Worm (Caenorhabditis elegans) whole organism, L4 larva: ENCODE data around the gene dnpp-1.

Source experiments
- F44E2.7 ChIP-seq: fragments of 200-800 bp; sonication (Bioruptor generic); IDR thresholded peaks from 2 replicates; pipeline ENCODE4 v2.1.2; 2022; ENCODE audit warnings: missing genetic modification characterization, missing compliant biosample characterization
- F49E8.2 ChIP-seq: sonication (generic microtip); optimal IDR thresholded peaks from 2 replicates; lab custom pipeline; 2016; ENCODE audit warnings: missing compliant biosample characterization, mild to moderate bottlenecking, missing genetic modification characterization, borderline replicate concordance
- R02D3.7 ChIP-seq: fragments of 150-350 bp; sonication (generic microtip); optimal IDR thresholded peaks from 3 replicates; lab custom pipeline; 2014; ENCODE audit warnings: missing biosample characterization, missing genetic modification characterization
- Y48G9A.11 ChIP-seq: fragments of 200-800 bp; sonication (Bioruptor generic); IDR thresholded peaks from 2 replicates; pipeline ENCODE4 v1.3.6; 2022; ENCODE audit warnings: missing genetic modification reagents, missing genetic modification characterization, missing compliant biosample characterization
- Y75B8A.6 ChIP-seq: fragments of 200-800 bp; sonication (Bioruptor generic); IDR thresholded peaks from 2 replicates; pipeline ENCODE4 v1.3.6; 2022; ENCODE audit warnings: missing genetic modification reagents, missing genetic modification characterization, missing compliant biosample characterization
- ZK337.2 ChIP-seq: fragments of 200-800 bp; sonication (Bioruptor generic); IDR thresholded peaks from 2 replicates; pipeline ENCODE4 v1.3.6; 2022; ENCODE audit warnings: missing genetic modification reagents, missing genetic modification characterization, missing compliant biosample characterization
- ZK546.5 ChIP-seq, 2 experiments: sonication (generic microtip); optimal IDR thresholded peaks; 2 replicates each; lab custom pipeline; 2017; ENCODE audit warnings: missing biosample characterization in 2 of 2, missing genetic modification characterization in 2 of 2
- aha-1 ChIP-seq: fragments of 150-350 bp; peaks from one replicate; lab custom pipeline; 2014; ENCODE audit warnings: missing biosample characterization, missing genetic modification characterization
- ceh-20 ChIP-seq: fragments of 200-800 bp; sonication (Bioruptor generic); IDR thresholded peaks from 2 replicates; pipeline ENCODE4 v1.3.6; 2022; ENCODE audit warnings: missing genetic modification reagents, missing genetic modification characterization, missing compliant biosample characterization
- ceh-32 ChIP-seq: sonication (generic microtip); optimal IDR thresholded peaks from 2 replicates; lab custom pipeline; 2016; ENCODE audit warnings: mild to moderate bottlenecking, missing genetic modification characterization, missing compliant biosample characterization; ENCODE audit not compliant: poor library complexity
- ceh-82 ChIP-seq: sonication (generic microtip); optimal IDR thresholded peaks from 2 replicates; lab custom pipeline; 2017; ENCODE audit warnings: missing biosample characterization, missing genetic modification characterization
- ctbp-1 ChIP-seq: fragments of 200-800 bp; sonication (Bioruptor generic); IDR thresholded peaks from 2 replicates; pipeline ENCODE4 v1.3.6; 2022; ENCODE audit warnings: missing genetic modification reagents, missing genetic modification characterization, missing compliant biosample characterization
- dmd-8 ChIP-seq: fragments of 200-800 bp; sonication (Bioruptor generic); IDR thresholded peaks from 2 replicates; pipeline ENCODE4 v1.3.6; 2022; ENCODE audit warnings: missing genetic modification characterization, missing compliant biosample characterization
- dmd-9 ChIP-seq: fragments of 200-800 bp; sonication (Bioruptor generic); IDR thresholded peaks from 2 replicates; pipeline ENCODE4 v1.3.6; 2022; ENCODE audit warnings: missing genetic modification reagents, missing genetic modification characterization, missing compliant biosample characterization
- duxl-1 ChIP-seq: sonication (generic microtip); optimal IDR thresholded peaks from 2 replicates; lab custom pipeline; 2016; ENCODE audit warnings: mild to moderate bottlenecking, missing genetic modification characterization, moderate library complexity, missing compliant biosample characterization; ENCODE audit not compliant: poor library complexity
- dve-1 ChIP-seq: sonication (generic microtip); optimal IDR thresholded peaks from 2 replicates; lab custom pipeline; 2017; ENCODE audit warnings: antibody characterized with exemption, mild to moderate bottlenecking, missing genetic modification characterization, missing compliant biosample characterization; ENCODE audit not compliant: insufficient read depth
- egl-43 ChIP-seq: fragments of 200-800 bp; sonication (Bioruptor generic); IDR thresholded peaks from 2 replicates; pipeline ENCODE4 v1.3.6; 2022; ENCODE audit warnings: missing genetic modification reagents, missing genetic modification characterization, missing compliant biosample characterization
- fkh-10 ChIP-seq: fragments of 150-350 bp; optimal IDR thresholded peaks from 2 replicates; lab custom pipeline; 2014; ENCODE audit warnings: missing biosample characterization, missing genetic modification reagents, missing genetic modification characterization
- hif-1 ChIP-seq, 2 experiments: sonication (generic microtip); optimal IDR thresholded peaks; 2 replicates each; lab custom pipeline; 2016 to 2017; ENCODE audit warnings: missing compliant biosample characterization in 2 of 2, missing genetic modification characterization in 2 of 2, missing genetic modification reagents in 2 of 2, missing genotype in 2 of 2, mild to moderate bottlenecking in 1 of 2
- hlh-11 ChIP-seq: fragments of 200-800 bp; sonication (Bioruptor generic); optimal IDR thresholded peaks from 2 replicates; lab custom pipeline; 2018; ENCODE audit warnings: mild to moderate bottlenecking, missing genetic modification characterization, missing compliant biosample characterization
- hlh-30 ChIP-seq: sonication (generic microtip); optimal IDR thresholded peaks from 2 replicates; lab custom pipeline; 2017; ENCODE audit warnings: antibody characterized with exemption, mild to moderate bottlenecking, missing genetic modification characterization, missing compliant biosample characterization; ENCODE audit not compliant: insufficient read depth
- jun-1 ChIP-seq: fragments of 150-350 bp; optimal IDR thresholded peaks from 2 replicates; lab custom pipeline; 2014; ENCODE audit warnings: missing biosample characterization, missing genetic modification reagents, missing genetic modification characterization
- lim-7 ChIP-seq: fragments of 200-800 bp; sonication (Bioruptor generic); IDR thresholded peaks from 2 replicates; pipeline ENCODE4 v1.3.6; 2022; ENCODE audit warnings: missing genetic modification characterization, missing compliant biosample characterization
- lin-29 ChIP-seq: fragments of 200-800 bp; sonication (Bioruptor generic); IDR thresholded peaks from 2 replicates; pipeline ENCODE4 v1.3.6; 2022; ENCODE audit warnings: missing genetic modification reagents, missing genetic modification characterization, missing compliant biosample characterization
- lin-38 ChIP-seq: fragments of 200-800 bp; sonication (Bioruptor generic); IDR thresholded peaks from 2 replicates; pipeline ENCODE4 v1.3.6; 2022; ENCODE audit warnings: missing genetic modification reagents, missing genetic modification characterization, missing compliant biosample characterization
- lin-39 ChIP-seq: fragments of 150-350 bp; optimal IDR thresholded peaks from 2 replicates; lab custom pipeline; 2014; ENCODE audit warnings: missing biosample characterization, missing genetic modification reagents, missing genetic modification characterization
- madf-5 ChIP-seq, 2 experiments: fragments of 200-800 bp; sonication (Bioruptor generic); IDR thresholded peaks; 2 replicates each; pipeline ENCODE4 v1.3.6; 2022; ENCODE audit warnings: missing compliant biosample characterization in 2 of 2, missing genetic modification characterization in 2 of 2
- mdt-29 ChIP-seq: fragments of 200-800 bp; sonication (Bioruptor generic); IDR thresholded peaks from 2 replicates; pipeline ENCODE4 v1.3.6; 2022; ENCODE audit warnings: missing genetic modification reagents, missing genetic modification characterization, missing compliant biosample characterization
- mes-2 ChIP-seq: sonication (generic microtip); optimal IDR thresholded peaks from 2 replicates; lab custom pipeline; 2016; ENCODE audit warnings: missing genotype, mild to moderate bottlenecking, missing genetic modification characterization, missing compliant biosample characterization; ENCODE audit not compliant: poor library complexity, severe bottlenecking
- mxl-2 ChIP-seq: fragments of 200-800 bp; sonication (Bioruptor generic); conservative IDR thresholded peaks from 2 replicates; pipeline ENCODE4 v1.3.6; 2022; ENCODE audit warnings: missing genetic modification reagents, missing genetic modification characterization, missing compliant biosample characterization
- nhr-102 ChIP-seq: sonication (generic microtip); optimal IDR thresholded peaks from 2 replicates; lab custom pipeline; 2016; ENCODE audit warnings: mild to moderate bottlenecking, missing genetic modification characterization, moderate library complexity, missing compliant biosample characterization
- nhr-28 ChIP-seq: fragments of 150-350 bp; optimal IDR thresholded peaks from 2 replicates; lab custom pipeline; 2014; ENCODE audit warnings: missing biosample characterization, missing genetic modification characterization
- nhr-42 ChIP-seq: fragments of 200-800 bp; sonication (Bioruptor generic); IDR thresholded peaks from 2 replicates; pipeline ENCODE4 v1.3.6; 2022; ENCODE audit warnings: missing genetic modification characterization, missing compliant biosample characterization
- nhr-6 ChIP-seq: fragments of 150-350 bp; optimal IDR thresholded peaks from 2 replicates; lab custom pipeline; 2014; ENCODE audit warnings: missing biosample characterization, missing genetic modification characterization
- php-3 ChIP-seq: fragments of 200-800 bp; sonication (Bioruptor generic); IDR thresholded peaks from 2 replicates; pipeline ENCODE4 v1.3.6; 2022; ENCODE audit warnings: missing genetic modification reagents, missing genetic modification characterization, missing compliant biosample characterization
- rbr-2 ChIP-seq: sonication (generic microtip); optimal IDR thresholded peaks from 2 replicates; lab custom pipeline; 2016; ENCODE audit warnings: missing genotype, missing genetic modification characterization, missing compliant biosample characterization
- set-16 ChIP-seq: fragments of 200-800 bp; sonication (Bioruptor generic); IDR thresholded peaks from 2 replicates; pipeline ENCODE4 v1.3.6; 2022; ENCODE audit warnings: missing genetic modification reagents, missing genetic modification characterization, missing compliant biosample characterization
- snpc-4 ChIP-seq: fragments of 150-350 bp; optimal IDR thresholded peaks from 2 replicates; lab custom pipeline; 2014; ENCODE audit warnings: missing biosample characterization, missing genetic modification characterization
- spr-1 ChIP-seq: sonication (generic microtip); optimal IDR thresholded peaks from 2 replicates; lab custom pipeline; 2016; ENCODE audit warnings: mild to moderate bottlenecking, missing genetic modification characterization, missing compliant biosample characterization
- tra-1 ChIP-seq: fragments of 200-800 bp; sonication (Bioruptor generic); IDR thresholded peaks from 2 replicates; pipeline ENCODE4 v1.3.6; 2022; ENCODE audit warnings: missing genetic modification reagents, missing genetic modification characterization, missing compliant biosample characterization
- unc-130 ChIP-seq: sonication (generic microtip); optimal IDR thresholded peaks from 2 replicates; lab custom pipeline; 2016; ENCODE audit warnings: missing genetic modification reagents, missing genetic modification characterization, missing compliant biosample characterization
- unc-62 ChIP-seq, 3 experiments: fragments of 150-350 bp in 1 of 3; sonication (generic microtip); optimal IDR thresholded peaks in 2 of 3; peaks in 1 of 3; 1 replicate in 1 of 3; 2 replicates in 2 of 3; lab custom pipeline; 2014 to 2017; ENCODE audit warnings: missing biosample characterization in 3 of 3, missing genetic modification characterization in 3 of 3, missing genetic modification reagents in 3 of 3, missing genotype in 1 of 3
- vab-7 ChIP-seq: fragments of 200-800 bp; sonication (Bioruptor generic); IDR thresholded peaks from 2 replicates; pipeline ENCODE4 v1.3.6; 2022; ENCODE audit warnings: missing genetic modification reagents, missing genetic modification characterization, missing compliant biosample characterization
- zip-11 ChIP-seq: fragments of 200-800 bp; sonication (Bioruptor generic); IDR thresholded peaks from 2 replicates; pipeline ENCODE4 v1.3.6; 2022; ENCODE audit warnings: missing genetic modification characterization, missing compliant biosample characterization
- ztf-11 ChIP-seq: fragments of 150-350 bp; optimal IDR thresholded peaks from 2 replicates; lab custom pipeline; 2014; ENCODE audit warnings: missing biosample characterization, missing genetic modification characterization

Gene dnpp-1

ce11 chrIII:5833376-5833775 is 30.2 kb downstream of the dnpp-1 start, which contains the start of the genes R12B2.13 and mdt-15:
Gene R12B2.13 (minus strand): TSS chrIII:5833476.
Gene mdt-15 (minus strand): TSS chrIII:5833751.
- TF ChIP-seq snpc-4 (tag; lab: Kevin White, UChicago) (no peak), ceh-32 (tag; lab: Kevin White, UChicago) (no peak), ZK337.2 (GFP tag; lab: Robert Waterston, UW) (no peak), vab-7 (GFP tag; lab: Robert Waterston, UW) (no peak), nhr-6 (tag; lab: Kevin White, UChicago) (no peak)

ce11 chrIII:5832442-5832841 is 31.2 kb downstream of the dnpp-1 start:
- TF ChIP-seq aha-1 (tag; lab: Kevin White, UChicago): peak; percentile 85
- peak; percentile 52; the same call in 1 of the 2 replicates for TF ChIP-seq egl-43 (GFP tag; lab: Robert Waterston, UW)
- TF ChIP-seq zip-11: 0 out of 2 replicates have a peak, but pooled peaks have one; percentile 30
- 0 out of 2 replicates have a peak, but pooled peaks have one; percentile 21 for TF ChIP-seq dmd-8 (GFP tag; lab: Robert Waterston, UW)
- peak in 1 of 2 experiments; percentile 79 for TF ChIP-seq unc-62 (GFP tag; optimal IDR thresholded peaks at IDR 0.05 in 1 of 2; lab: Kevin White, UChicago)
- no peak for TF ChIP-seq unc-62 (tag; optimal IDR thresholded peaks at IDR 0.05; lab: Kevin White, UChicago)
- no peak for TF ChIP-seq jun-1 (tag; lab: Kevin White, UChicago)
- TF ChIP-seq set-16 (GFP tag; lab: Robert Waterston, UW): peak; percentile 71
- no peak for TF ChIP-seq nhr-42 (GFP tag; lab: Robert Waterston, UW)
- no peak for TF ChIP-seq R02D3.7 (tag; lab: Kevin White, UChicago)

ce11 chrIII:5828065-5828464 is 35.5 kb downstream of the dnpp-1 start:
- no peak for TF ChIP-seq dmd-9 (GFP tag; lab: Robert Waterston, UW)
- TF ChIP-seq dve-1 (tag; lab: Kevin White, UChicago): no peak
- no peak for TF ChIP-seq duxl-1 (tag; lab: Kevin White, UChicago)
- TF ChIP-seq ZK546.5 (tag; optimal IDR thresholded peaks at IDR 0.05; lab: Kevin White, UChicago): no peak
- TF ChIP-seq mdt-29: 0 out of 2 replicates have a peak, but pooled peaks have one; percentile 19
- peak; percentile 5 for TF ChIP-seq hlh-11 (tag; lab: Kevin White, UChicago)
- TF ChIP-seq Y75B8A.6 (GFP tag; lab: Robert Waterston, UW): no peak
- no peak for TF ChIP-seq spr-1 (tag; lab: Kevin White, UChicago)
- no peak for TF ChIP-seq php-3 (GFP tag; lab: Robert Waterston, UW)
- TF ChIP-seq hlh-30 (tag; lab: Kevin White, UChicago): no peak
- TF ChIP-seq tra-1 (GFP tag; lab: Robert Waterston, UW): 0 out of 2 replicates have a peak, but pooled peaks have one; percentile 11
- 0 out of 2 replicates have a peak, but pooled peaks have one; percentile 44 for TF ChIP-seq egl-43 (GFP tag; lab: Robert Waterston, UW)
- TF ChIP-seq lin-38 (GFP tag; lab: Robert Waterston, UW): 0 out of 2 replicates have a peak, but pooled peaks have one; percentile 6
- TF ChIP-seq lin-39 (tag; lab: Kevin White, UChicago): no peak
- TF ChIP-seq mxl-2 (GFP tag; lab: Robert Waterston, UW): no peak
- no peak for TF ChIP-seq rbr-2 (tag; lab: Kevin White, UChicago)
- TF ChIP-seq madf-5 (GFP tag; IDR thresholded peaks at IDR 0.05; lab: Robert Waterston, UW): 0 out of 4 replicates have a peak, but pooled peaks of 1 of the 2 experiments have one; percentile 56
- no peak for TF ChIP-seq vab-7 (GFP tag; lab: Robert Waterston, UW)
- no peak for TF ChIP-seq ceh-20
- no peak for TF ChIP-seq F49E8.2 (tag; lab: Kevin White, UChicago)
- no peak for TF ChIP-seq nhr-102
- no peak for TF ChIP-seq ZK337.2 (GFP tag; lab: Robert Waterston, UW)
- TF ChIP-seq lim-7: peak; percentile 56; the same call in 1 of the 2 replicates
- no peak for TF ChIP-seq ceh-82
- TF ChIP-seq unc-130 (GFP tag; lab: Kevin White, UChicago): no peak
- TF ChIP-seq snpc-4 (tag; lab: Kevin White, UChicago): no peak
- no peak for TF ChIP-seq nhr-28 (tag; lab: Kevin White, UChicago)
- TF ChIP-seq ztf-11: no peak
- no peak for TF ChIP-seq ctbp-1 (GFP tag; lab: Robert Waterston, UW)
- no peak for TF ChIP-seq mes-2 (tag; lab: Kevin White, UChicago)
- TF ChIP-seq Y48G9A.11 (GFP tag; lab: Robert Waterston, UW): 0 out of 2 replicates have a peak, but pooled peaks have one; percentile 31
- TF ChIP-seq fkh-10 (GFP tag; lab: Kevin White, UChicago): no peak
- TF ChIP-seq hif-1 (tag; optimal IDR thresholded peaks at IDR 0.05; lab: Kevin White, UChicago): no peak
- TF ChIP-seq lin-29 (GFP tag; lab: Robert Waterston, UW): no peak
- no peak for TF ChIP-seq F44E2.7 (GFP tag; lab: Robert Waterston, UW)
